Worm (Caenorhabditis elegans) whole organism, L1 larva: ENCODE measurements around the gene unc-47.

Source experiments
- aly-2 ChIP-seq: fragments of 150-350 bp; optimal IDR thresholded peaks from 2 replicates; lab custom pipeline; 2014; ENCODE audit warnings: missing biosample characterization, missing genetic modification characterization
- dpl-1 ChIP-seq, 3 experiments: fragments of 150-350 bp in 2 of 3; sonication (generic microtip) in 1 of 3; optimal IDR thresholded peaks; 2 replicates each; lab custom pipeline; 2014 to 2017; ENCODE audit warnings: missing biosample characterization in 3 of 3, missing genetic modification characterization in 3 of 3, missing genetic modification reagents in 3 of 3
- egl-27 ChIP-seq, 2 experiments: fragments of 150-350 bp in 1 of 2; sonication (generic microtip); optimal IDR thresholded peaks; 3 replicates each; lab custom pipeline; 2017 to 2018; ENCODE audit warnings: missing biosample characterization in 2 of 2, missing genetic modification characterization in 2 of 2, missing genetic modification reagents in 2 of 2
- jun-1 ChIP-seq: fragments of 150-350 bp; optimal IDR thresholded peaks from 2 replicates; lab custom pipeline; 2014; ENCODE audit warnings: missing biosample characterization, missing genetic modification reagents, missing genetic modification characterization
- nhr-11 ChIP-seq: fragments of 150-350 bp; optimal IDR thresholded peaks from 2 replicates; lab custom pipeline; 2014; ENCODE audit warnings: missing biosample characterization, missing genetic modification characterization
- nhr-20 ChIP-seq: sonication (generic microtip); optimal IDR thresholded peaks from 2 replicates; lab custom pipeline; 2016; ENCODE audit warnings: mild to moderate bottlenecking, missing genetic modification characterization, missing compliant biosample characterization
- nhr-76 ChIP-seq: sonication (generic microtip); optimal IDR thresholded peaks from 2 replicates; lab custom pipeline; 2017; ENCODE audit warnings: missing biosample characterization, missing genetic modification characterization
- nhr-90 ChIP-seq: sonication (generic microtip); optimal IDR thresholded peaks from 2 replicates; lab custom pipeline; 2016; ENCODE audit warnings: mild to moderate bottlenecking, missing genetic modification characterization, missing compliant biosample characterization; ENCODE audit not compliant: poor library complexity
- skn-1 ChIP-seq: fragments of 150-350 bp; optimal IDR thresholded peaks from 2 replicates; lab custom pipeline; 2014; ENCODE audit warnings: missing biosample characterization, missing genetic modification characterization
- unc-62 ChIP-seq: fragments of 150-350 bp; optimal IDR thresholded peaks from 2 replicates; lab custom pipeline; 2014; ENCODE audit warnings: missing biosample characterization, missing genetic modification reagents, missing genetic modification characterization
- unc-86 ChIP-seq: sonication (generic microtip); optimal IDR thresholded peaks from 2 replicates; lab custom pipeline; 2016; ENCODE audit warnings: missing genetic modification characterization, missing compliant biosample characterization
- ztf-11 ChIP-seq, 2 experiments: sonication (generic microtip); optimal IDR thresholded peaks; 2 replicates each; lab custom pipeline; 2016 to 2017; ENCODE audit warnings: missing genetic modification characterization in 2 of 2, missing biosample characterization in 1 of 2, missing compliant biosample characterization in 1 of 2

ce11 chrIII:10187840-10188239 is 1.8 kb upstream of the unc-47 start:
- TF ChIP-seq nhr-20 (no peak), unc-86 (tag; lab: Kevin White, UChicago) (peak; percentile 13), skn-1 (tag; lab: Kevin White, UChicago) (no peak), nhr-90 (no peak), aly-2 (no peak), nhr-76 (tag; lab: Kevin White, UChicago) (no peak), dpl-1 (GFP tag; optimal IDR thresholded peaks at IDR 0.05; lab: Kevin White, UChicago) (peak in 1 of 3 experiments; percentile 21), ztf-11 (tag; optimal IDR thresholded peaks at IDR 0.05; lab: Kevin White, UChicago) (no peak), unc-62 (no peak), jun-1 (tag; lab: Kevin White, UChicago) (no peak), egl-27 (tag; optimal IDR thresholded peaks at IDR 0.05; lab: Kevin White, UChicago) (no peak), nhr-11 (tag; lab: Kevin White, UChicago) (no peak)
